Fruit fly (Drosophila melanogaster) whole organism, embryonic: ENCODE measurements around the gene ng2.

Experiments used
- Aef1 ChIP-seq: fragments of 200-800 bp; sonication (Bioruptor generic); IDR thresholded peaks from 3 replicates; pipeline ENCODE4 v1.3.6; 2022; ENCODE audit warnings: missing biosample characterization, missing genetic modification characterization
- Atf6 ChIP-seq: fragments of 200-800 bp; sonication (Bioruptor generic); IDR thresholded peaks from 2 replicates; pipeline ENCODE4 v1.3.6; 2022; ENCODE audit warnings: missing biosample characterization, missing genetic modification characterization
- CG11085 ChIP-seq: fragments of 200-800 bp; sonication (Bioruptor generic); IDR thresholded peaks from 2 replicates; pipeline ENCODE4 v1.3.6; 2022; ENCODE audit warnings: missing biosample characterization, missing genetic modification characterization
- CG11695 ChIP-seq: fragments of 200-800 bp; sonication (Bioruptor generic); IDR thresholded peaks from 3 replicates; pipeline ENCODE4 v1.3.6; 2022; ENCODE audit warnings: missing biosample characterization, missing genetic modification characterization
- CG1233 ChIP-seq: fragments of 200-800 bp; sonication (Bioruptor generic); optimal IDR thresholded peaks from 4 replicates; lab custom pipeline; 2018; ENCODE audit warnings: missing biosample characterization, mild to moderate bottlenecking, missing genetic modification characterization
- CG14710 ChIP-seq: fragments of 200-800 bp; sonication (Bioruptor generic); optimal IDR thresholded peaks from 3 replicates; lab custom pipeline; 2019; ENCODE audit warnings: missing biosample characterization, mild to moderate bottlenecking, missing genetic modification characterization, moderate library complexity
- CG15269 ChIP-seq: fragments of 200-800 bp; sonication (Bioruptor generic); optimal IDR thresholded peaks from 2 replicates; lab custom pipeline; 2018; ENCODE audit warnings: missing biosample characterization, mild to moderate bottlenecking, missing genetic modification characterization, moderate library complexity
- CG15514 ChIP-seq: fragments of 200-800 bp; sonication (Bioruptor generic); optimal IDR thresholded peaks from 3 replicates; lab custom pipeline; 2017; ENCODE audit warnings: missing biosample characterization, missing genetic modification characterization, mild to moderate bottlenecking, moderate library complexity, missing genetic modification reagents
- CG18599 ChIP-seq: fragments of 200-800 bp; sonication (Bioruptor generic); optimal IDR thresholded peaks from 3 replicates; lab custom pipeline; 2017; ENCODE audit warnings: missing biosample characterization, missing genetic modification characterization, mild to moderate bottlenecking, moderate library complexity, missing genetic modification reagents
- CG18619 ChIP-seq: fragments of 200-800 bp; sonication (Bioruptor generic); optimal IDR thresholded peaks from 3 replicates; lab custom pipeline; 2017; ENCODE audit warnings: missing biosample characterization, mild to moderate bottlenecking, missing genetic modification characterization
- CG2678 ChIP-seq: fragments of 200-800 bp; sonication (Bioruptor generic); optimal IDR thresholded peaks from 3 replicates; lab custom pipeline; 2019; ENCODE audit warnings: missing biosample characterization, mild to moderate bottlenecking, missing genetic modification characterization, moderate library complexity
- CG31224 ChIP-seq: fragments of 200-800 bp; sonication (Bioruptor generic); IDR thresholded peaks from 2 replicates; pipeline ENCODE4 v1.3.6; 2022; ENCODE audit warnings: missing biosample characterization, missing genetic modification characterization
- CG32532 ChIP-seq: fragments of 200-800 bp; sonication (Bioruptor generic); IDR thresholded peaks from 2 replicates; pipeline ENCODE4 v1.3.6; 2022; ENCODE audit warnings: missing biosample characterization, missing genetic modification characterization
- CG3281 ChIP-seq: fragments of 200-800 bp; sonication (Bioruptor generic); optimal IDR thresholded peaks from 3 replicates; lab custom pipeline; 2017; ENCODE audit warnings: missing biosample characterization, mild to moderate bottlenecking, missing genetic modification characterization
- CG4404 ChIP-seq: fragments of 200-800 bp; sonication (Bioruptor generic); IDR thresholded peaks from 2 replicates; pipeline ENCODE4 v1.3.6; 2022; ENCODE audit warnings: missing biosample characterization, missing genetic modification characterization
- CG5245 ChIP-seq: fragments of 200-800 bp; sonication (Bioruptor generic); optimal IDR thresholded peaks from 3 replicates; lab custom pipeline; 2016; ENCODE audit warnings: missing biosample characterization, missing genetic modification characterization
- CG6791 ChIP-seq: fragments of 200-800 bp; sonication (Bioruptor generic); IDR thresholded peaks from 3 replicates; pipeline ENCODE4 v1.3.6; 2022; ENCODE audit warnings: missing biosample characterization, missing genetic modification characterization; ENCODE audit not compliant: partially characterized antibody
- CG7372 ChIP-seq: fragments of 200-800 bp; sonication (Bioruptor generic); IDR thresholded peaks from 2 replicates; pipeline ENCODE4 v1.3.6; 2022; ENCODE audit warnings: missing biosample characterization, missing genetic modification characterization
- CG8290 ChIP-seq, 3 experiments: fragments of 200-800 bp; sonication (Bioruptor generic); optimal IDR thresholded peaks; 2 replicates each; lab custom pipeline; 2016 to 2019; ENCODE audit warnings: missing biosample characterization in 3 of 3, missing genetic modification characterization in 3 of 3, mild to moderate bottlenecking in 2 of 3, moderate library complexity in 1 of 3
- CG8765 ChIP-seq: fragments of 200-800 bp; sonication (Bioruptor generic); IDR thresholded peaks from 2 replicates; pipeline ENCODE4 v1.3.6; 2022; ENCODE audit warnings: missing biosample characterization, missing genetic modification characterization
- CG9932 ChIP-seq: fragments of 200-800 bp; sonication (Bioruptor generic); IDR thresholded peaks from 2 replicates; pipeline ENCODE4 v1.3.6; 2022; ENCODE audit warnings: missing biosample characterization, missing genetic modification characterization
- D19B ChIP-seq: fragments of 200-800 bp; sonication (Bioruptor generic); optimal IDR thresholded peaks from 2 replicates; lab custom pipeline; 2017; ENCODE audit warnings: missing biosample characterization, mild to moderate bottlenecking, missing genetic modification characterization
- Dbx ChIP-seq: fragments of 200-800 bp; sonication (Bioruptor generic); IDR thresholded peaks from 3 replicates; pipeline ENCODE4 v1.3.6; 2022; ENCODE audit warnings: missing biosample characterization, missing genetic modification characterization
- Fer3 ChIP-seq: fragments of 200-800 bp; sonication (Bioruptor generic); optimal IDR thresholded peaks from 2 replicates; lab custom pipeline; 2018; ENCODE audit warnings: missing biosample characterization, mild to moderate bottlenecking, missing genetic modification characterization, moderate library complexity
- HHEX ChIP-seq: fragments of 200-800 bp; sonication (Bioruptor generic); optimal IDR thresholded peaks from 3 replicates; lab custom pipeline; 2017; ENCODE audit warnings: missing biosample characterization, mild to moderate bottlenecking, missing genetic modification characterization, missing genetic modification reagents
- HLHmδ ChIP-seq: fragments of 200-800 bp; sonication (Bioruptor generic); optimal IDR thresholded peaks from 2 replicates; lab custom pipeline; 2018; ENCODE audit warnings: missing biosample characterization, mild to moderate bottlenecking, missing genetic modification characterization, moderate library complexity
- Hey ChIP-seq: fragments of 200-800 bp; sonication (Bioruptor generic); optimal IDR thresholded peaks from 3 replicates; lab custom pipeline; 2018; ENCODE audit warnings: missing biosample characterization, mild to moderate bottlenecking, missing genetic modification characterization
- HmgZ ChIP-seq: fragments of 200-800 bp; sonication (Bioruptor generic); optimal IDR thresholded peaks from 2 replicates; lab custom pipeline; 2018; ENCODE audit warnings: missing biosample characterization, mild to moderate bottlenecking, missing genetic modification characterization
- MBD-R2 ChIP-seq: fragments of 200-800 bp; sonication (Bioruptor generic); IDR thresholded peaks from 2 replicates; pipeline ENCODE4 v1.3.6; 2022; ENCODE audit warnings: missing biosample characterization, missing genetic modification characterization
- Myb ChIP-seq: fragments of 200-800 bp; sonication (Bioruptor generic); optimal IDR thresholded peaks from 2 replicates; lab custom pipeline; 2016; ENCODE audit warnings: missing biosample characterization, missing genetic modification characterization
- Neu2 ChIP-seq: fragments of 200-800 bp; sonication (Bioruptor generic); optimal IDR thresholded peaks from 3 replicates; lab custom pipeline; 2016; ENCODE audit warnings: missing biosample characterization, missing genetic modification characterization, borderline replicate concordance
- PHDP ChIP-seq: fragments of 200-800 bp; sonication (Bioruptor generic); optimal IDR thresholded peaks from 3 replicates; lab custom pipeline; 2018; ENCODE audit warnings: missing biosample characterization, mild to moderate bottlenecking, missing genetic modification characterization, moderate library complexity
- Spps ChIP-seq: fragments of 200-800 bp; sonication (Bioruptor generic); optimal IDR thresholded peaks from 2 replicates; lab custom pipeline; 2018; ENCODE audit warnings: missing biosample characterization, mild to moderate bottlenecking, missing genetic modification characterization
- Taf1 ChIP-seq: fragments of 200-800 bp; sonication (Bioruptor generic); IDR thresholded peaks from 2 replicates; pipeline ENCODE4 v1.3.6; 2022; ENCODE audit warnings: missing biosample characterization, missing genetic modification characterization
- eve ChIP-seq, 2 experiments: fragments of >200 bp; optimal IDR thresholded peaks; 2 replicates each; lab custom pipeline; 2017; ENCODE audit warnings: missing biosample characterization in 2 of 2, missing genetic modification characterization in 2 of 2
- exex ChIP-seq: fragments of 200-800 bp; sonication (Bioruptor generic); optimal IDR thresholded peaks from 4 replicates; lab custom pipeline; 2018; ENCODE audit warnings: missing biosample characterization, mild to moderate bottlenecking, missing genetic modification characterization, moderate library complexity
- fd3F ChIP-seq: fragments of 200-800 bp; sonication (Bioruptor generic); optimal IDR thresholded peaks from 2 replicates; lab custom pipeline; 2018; ENCODE audit warnings: missing biosample characterization, mild to moderate bottlenecking, missing genetic modification characterization, moderate library complexity
- gt ChIP-seq: fragments of 200-800 bp; sonication (Bioruptor generic); IDR thresholded peaks from 2 replicates; pipeline ENCODE4 v1.3.6; 2022; ENCODE audit warnings: missing biosample characterization, missing genetic modification characterization
- jumu ChIP-seq: fragments of 200-800 bp; sonication (Bioruptor generic); optimal IDR thresholded peaks from 3 replicates; lab custom pipeline; 2016; ENCODE audit warnings: missing biosample characterization, missing genetic modification characterization
- mirr ChIP-seq: fragments of 200-800 bp; sonication (Bioruptor generic); optimal IDR thresholded peaks from 3 replicates; lab custom pipeline; 2018; ENCODE audit warnings: missing biosample characterization, mild to moderate bottlenecking, missing genetic modification characterization
- row ChIP-seq: fragments of 200-800 bp; sonication (Bioruptor generic); IDR thresholded peaks from 3 replicates; pipeline ENCODE4 v1.3.6; 2022; ENCODE audit warnings: missing biosample characterization, missing genetic modification characterization
- sd ChIP-seq: fragments of 200-800 bp; sonication (Bioruptor generic); optimal IDR thresholded peaks from 3 replicates; lab custom pipeline; 2018; ENCODE audit warnings: missing biosample characterization, mild to moderate bottlenecking, missing genetic modification characterization, moderate library complexity
- slbo ChIP-seq: fragments of 200-800 bp; sonication (Bioruptor generic); IDR thresholded peaks from 2 replicates; pipeline ENCODE4 v1.3.6; 2022; ENCODE audit warnings: missing biosample characterization, missing genetic modification characterization
- tgo ChIP-seq: fragments of 200-800 bp; sonication (Bioruptor generic); IDR thresholded peaks from 3 replicates; pipeline ENCODE4 v1.3.6; 2022; ENCODE audit warnings: missing biosample characterization, missing genetic modification characterization
- ttk ChIP-seq: fragments of 200-800 bp; sonication (Bioruptor generic); IDR thresholded peaks from 2 replicates; pipeline ENCODE4 v2.1.2; 2022; ENCODE audit warnings: missing biosample characterization, missing genetic modification characterization
- unpg ChIP-seq: fragments of 200-800 bp; sonication (Bioruptor generic); optimal IDR thresholded peaks from 3 replicates; lab custom pipeline; 2018; ENCODE audit warnings: missing biosample characterization, mild to moderate bottlenecking, missing genetic modification characterization, moderate library complexity
- vvl ChIP-seq: fragments of 200-800 bp; sonication (Bioruptor generic); IDR thresholded peaks from 2 replicates; pipeline ENCODE4 v1.3.6; 2022; ENCODE audit warnings: missing biosample characterization, missing genetic modification characterization
- zfh2 ChIP-seq: fragments of 200-800 bp; sonication (Bioruptor generic); optimal IDR thresholded peaks from 2 replicates; lab custom pipeline; 2016; ENCODE audit warnings: missing biosample characterization, missing genetic modification characterization

Gene ng2

DNA sequence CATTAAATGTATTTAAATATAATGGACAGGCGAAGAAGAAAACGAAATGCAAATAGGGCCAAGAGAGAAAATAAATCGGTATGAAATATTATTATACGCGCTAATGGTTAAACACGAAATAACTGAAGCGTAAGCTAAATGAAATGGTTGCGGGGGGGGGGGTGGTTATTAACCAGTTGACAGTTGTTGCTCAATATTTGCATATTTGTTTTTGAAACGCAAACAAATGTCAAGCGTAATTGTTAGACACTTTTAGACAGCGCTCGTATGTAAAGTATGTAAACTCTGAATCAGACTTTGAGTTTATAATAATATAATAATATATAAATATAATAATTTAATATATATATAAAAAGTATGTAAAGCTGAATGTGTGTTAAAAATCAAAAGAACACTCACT lies 41.6 kb upstream of the ng2 start (continued):
- TF ChIP-seq CG3281 (GFP tag; lab: Kevin White, UChicago) (peak; percentile 60), CG5245 (GFP tag; lab: Kevin White, UChicago) (no peak), Spps (no peak), fd3F (peak; percentile 41), D19B (GFP tag; lab: Kevin White, UChicago) (peak; percentile 2), exex (tag; lab: Kevin White, UChicago) (no peak), CG8765 (GFP tag; lab: Robert Waterston, UW) (no peak), PHDP (tag; lab: Kevin White, UChicago) (peak; percentile 28), HmgZ (no peak), HHEX (GFP tag; lab: Kevin White, UChicago) (peak; percentile 13), CG8290 (GFP tag; optimal IDR thresholded peaks at IDR 0.05; lab: Kevin White, UChicago) (no peak), CG8290 (tag; optimal IDR thresholded peaks at IDR 0.05; lab: Kevin White, UChicago) (peak in 1 of 2 experiments; percentile 67)

DNA sequence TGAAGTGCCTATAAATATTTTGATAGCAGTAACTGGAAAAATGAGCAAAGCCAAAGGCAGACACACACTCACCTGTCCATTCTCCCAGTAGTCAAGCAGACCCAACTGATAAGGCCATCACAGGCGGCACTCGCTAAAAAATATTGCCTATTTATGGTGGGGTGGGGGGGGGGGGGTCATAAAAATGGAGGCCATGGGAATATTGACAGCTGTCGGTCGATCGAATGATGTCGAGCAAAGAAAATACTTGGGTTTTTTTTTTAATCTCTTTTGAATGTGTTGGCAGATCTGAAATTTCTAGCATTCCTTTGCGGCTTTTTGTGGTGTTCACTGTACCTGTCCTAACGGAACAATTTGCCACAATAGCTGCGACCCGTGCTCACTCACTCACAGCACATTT lies 33.2 kb upstream of the ng2 start:
- peak; percentile 15 for TF ChIP-seq CG15514 (GFP tag; lab: Kevin White, UChicago)
- no peak for TF ChIP-seq unpg (GFP tag; lab: Kevin White, UChicago)
- peak; percentile 58 for TF ChIP-seq CG2678 (tag; lab: Kevin White, UChicago)
- TF ChIP-seq CG32532, result peak; percentile 37; the same call in 1 of the 2 replicates
- no peak for TF ChIP-seq Hey (tag; lab: Kevin White, UChicago)
- TF ChIP-seq Myb (GFP tag; lab: Kevin White, UChicago), result no peak
- no peak for TF ChIP-seq CG18619 (GFP tag; lab: Kevin White, UChicago)
- TF ChIP-seq vvl (GFP tag; lab: Robert Waterston, UW), result no peak
- TF ChIP-seq CG11695, result 0 out of 3 replicates have a peak, but pooled peaks have one; percentile 35
- TF ChIP-seq CG8290 (GFP tag; optimal IDR thresholded peaks at IDR 0.05; lab: Kevin White, UChicago), result no peak
- TF ChIP-seq CG8290 (tag; optimal IDR thresholded peaks at IDR 0.05; lab: Kevin White, UChicago), result no peak
- no peak for TF ChIP-seq CG1233 (GFP tag; lab: Kevin White, UChicago)
- TF ChIP-seq zfh2 (GFP tag; lab: Kevin White, UChicago), result peak; percentile 22
- TF ChIP-seq CG3281 (GFP tag; lab: Kevin White, UChicago), result peak; percentile 13
- TF ChIP-seq CG7372 (GFP tag; lab: Robert Waterston, UW), result 0 out of 2 replicates have a peak, but pooled peaks have one; percentile 29
- TF ChIP-seq eve (GFP tag; optimal IDR thresholded peaks at IDR 0.05; lab: Kevin White, UChicago), result no peak
- peak; percentile 67 for TF ChIP-seq slbo (GFP tag; lab: Robert Waterston, UW)
- 0 out of 2 replicates have a peak, but pooled peaks have one; percentile 22 for TF ChIP-seq Taf1 (GFP tag; lab: Robert Waterston, UW)
- TF ChIP-seq row (GFP tag; lab: Robert Waterston, UW), result peak; percentile 72
- peak; percentile 69; the same call in 2 of the 3 replicates for TF ChIP-seq Dbx (GFP tag; lab: Robert Waterston, UW)
- TF ChIP-seq MBD-R2 (GFP tag; lab: Robert Waterston, UW), result 0 out of 2 replicates have a peak, but pooled peaks have one; percentile 36
- TF ChIP-seq tgo (GFP tag; lab: Robert Waterston, UW), result peak; percentile 38; the same call in 2 of the 3 replicates
- TF ChIP-seq Neu2 (GFP tag; lab: Kevin White, UChicago), result no peak
- peak; percentile 0 for TF ChIP-seq mirr (GFP tag; lab: Kevin White, UChicago)
- peak; percentile 71 for TF ChIP-seq CG18599 (GFP tag; lab: Kevin White, UChicago)
- TF ChIP-seq CG9932 (GFP tag; lab: Robert Waterston, UW), result 0 out of 2 replicates have a peak, but pooled peaks have one; percentile 45
- no peak for TF ChIP-seq CG14710 (tag; lab: Kevin White, UChicago)
- TF ChIP-seq Fer3 (tag; lab: Kevin White, UChicago), result peak; percentile 18
- TF ChIP-seq Atf6 (GFP tag; lab: Robert Waterston, UW), result peak; percentile 48; the same call in 1 of the 2 replicates
- peak; percentile 15 for TF ChIP-seq sd (tag; lab: Kevin White, UChicago)
- no peak for TF ChIP-seq HLHmδ (GFP tag; lab: Kevin White, UChicago)
- 0 out of 3 replicates have a peak, but pooled peaks have one; percentile 19 for TF ChIP-seq Aef1 (GFP tag; lab: Robert Waterston, UW)
- TF ChIP-seq jumu (GFP tag; lab: Kevin White, UChicago), result no peak
- peak; percentile 7 for TF ChIP-seq CG15269 (tag; lab: Kevin White, UChicago)
- TF ChIP-seq CG31224, result 0 out of 2 replicates have a peak, but pooled peaks have one; percentile 36
- TF ChIP-seq gt, result no peak
- peak; percentile 41; the same call in 1 of the 2 replicates for TF ChIP-seq ttk (GFP tag; lab: Robert Waterston, UW)
- 0 out of 2 replicates have a peak, but pooled peaks have one; percentile 14 for TF ChIP-seq CG4404 (GFP tag; lab: Robert Waterston, UW)
- peak; percentile 30; the same call in 1 of the 2 replicates for TF ChIP-seq CG11085
- no peak for TF ChIP-seq CG6791 (GFP tag; lab: Robert Waterston, UW)
